Fruit fly (Drosophila melanogaster) whole organism, wandering third instar larva: ENCODE results near the gene Pus1.

ENCODE experiments used
- Dfd ChIP-seq: fragments of >200 bp; optimal IDR thresholded peaks from 2 replicates; lab custom pipeline; 2017; ENCODE audit warnings: missing biosample characterization, missing genetic modification characterization
- Hr78 ChIP-seq: fragments of >200 bp; optimal IDR thresholded peaks from 2 replicates; lab custom pipeline; 2017; ENCODE audit warnings: missing biosample characterization, missing genetic modification characterization
- Myc ChIP-seq: fragments of >200 bp; optimal IDR thresholded peaks from 2 replicates; lab custom pipeline; 2017
- br ChIP-seq: fragments of 200-800 bp; sonication (Bioruptor generic); optimal IDR thresholded peaks from 2 replicates; lab custom pipeline; 2016; ENCODE audit warnings: missing biosample characterization, missing genetic modification characterization
- dsf ChIP-seq: sonication (Bioruptor generic); optimal IDR thresholded peaks from 2 replicates; lab custom pipeline; 2016; ENCODE audit warnings: missing biosample characterization, missing genetic modification characterization, borderline replicate concordance
- foxo ChIP-seq, 2 experiments: fragments of 200-800 bp; sonication (Bioruptor generic); optimal IDR thresholded peaks; 2 replicates in 1 of 2; 3 replicates in 1 of 2; lab custom pipeline; 2016 to 2017; ENCODE audit warnings: missing biosample characterization in 2 of 2, missing genetic modification characterization in 2 of 2
- fru ChIP-seq: fragments of 200-800 bp; sonication (Bioruptor generic); optimal IDR thresholded peaks from 3 replicates; lab custom pipeline; 2016; ENCODE audit warnings: missing biosample characterization, mild to moderate bottlenecking, missing genetic modification characterization
- lola ChIP-seq: fragments of >200 bp; optimal IDR thresholded peaks from 2 replicates; lab custom pipeline; 2017; ENCODE audit warnings: missing biosample characterization, missing genetic modification characterization

- TF ChIP-seq br (GFP tag; lab: Kevin White, UChicago) (no peak), lola (GFP tag; lab: Kevin White, UChicago) (no peak), Dfd (GFP tag; lab: Kevin White, UChicago) (no peak), fru (GFP tag; lab: Kevin White, UChicago) (no peak), foxo (GFP tag; optimal IDR thresholded peaks at IDR 0.05; lab: Kevin White, UChicago) (no peak), Myc (lab: Kevin White, UChicago) (no peak), Hr78 (GFP tag; lab: Kevin White, UChicago) (no peak), dsf (GFP tag; lab: Kevin White, UChicago) (no peak)
Measured at dm6 chr3R:20605562-20606155, 13.2 kb upstream of the Pus1 start.
